Fruit fly (Drosophila melanogaster) S2 (cell line): ENCODE results near the gene CG6310.

Experiments used
- CG8478 ChIP-seq: fragments of >200 bp; optimal IDR thresholded peaks from 2 replicates; lab custom pipeline; 2018
- CTCF ChIP-seq, 2 experiments: fragments of >200 bp; optimal IDR thresholded peaks; 2 replicates each; lab custom pipeline; 2018

dm6 chr3L:11109454-11109853 lies 39.8 kb upstream of the CG6310 start, which contains the start of the genes CG34012 and emei:
- TF ChIP-seq CG8478 (lab: Kevin White, UChicago): no peak
- no peak for TF ChIP-seq CTCF (optimal IDR thresholded peaks at IDR 0.05; lab: Kevin White, UChicago)
